Worm (Caenorhabditis elegans) whole organism, mixed stage, embryonic: ENCODE measurements around the gene C54F6.18.

Source experiments
- M03D4.4 ChIP-seq: sonication (generic microtip); optimal IDR thresholded peaks from 2 replicates; lab custom pipeline; 2017; ENCODE audit warnings: mild to moderate bottlenecking, missing genetic modification characterization, missing compliant biosample characterization
- ceh-39 ChIP-seq: fragments of 150-350 bp; optimal IDR thresholded peaks from 2 replicates; lab custom pipeline; 2014; ENCODE audit warnings: missing biosample characterization, missing genetic modification characterization
- ceh-43 ChIP-seq: fragments of 200-800 bp; sonication (Bioruptor generic); optimal IDR thresholded peaks from 2 replicates; lab custom pipeline; 2018; ENCODE audit warnings: mild to moderate bottlenecking, missing genetic modification characterization, moderate library complexity, missing compliant biosample characterization
- ceh-83 ChIP-seq: fragments of 200-800 bp; sonication (Bioruptor generic); optimal IDR thresholded peaks from 2 replicates; lab custom pipeline; 2018; ENCODE audit warnings: mild to moderate bottlenecking, missing genetic modification characterization, missing compliant biosample characterization
- ces-1 ChIP-seq: fragments of 150-350 bp; optimal IDR thresholded peaks from 2 replicates; lab custom pipeline; 2014; ENCODE audit warnings: missing biosample characterization, missing genetic modification reagents, missing genetic modification characterization
- cnd-1 ChIP-seq: fragments of 200-800 bp; sonication (Bioruptor generic); optimal IDR thresholded peaks from 2 replicates; lab custom pipeline; 2018; ENCODE audit warnings: mild to moderate bottlenecking, missing genetic modification characterization, missing compliant biosample characterization
- drap-1 ChIP-seq: fragments of 200-800 bp; sonication (Bioruptor generic); optimal IDR thresholded peaks from 3 replicates; lab custom pipeline; 2018; ENCODE audit warnings: mild to moderate bottlenecking, missing genetic modification characterization, missing compliant biosample characterization
- elt-1 ChIP-seq: sonication (generic microtip); optimal IDR thresholded peaks from 2 replicates; lab custom pipeline; 2017; ENCODE audit warnings: missing genetic modification characterization, mild to moderate bottlenecking, missing compliant biosample characterization, antibody characterized with exemption, moderate library complexity, borderline replicate concordance; ENCODE audit not compliant: insufficient read depth
- elt-3 ChIP-seq: fragments of 150-350 bp; optimal IDR thresholded peaks from 2 replicates; lab custom pipeline; 2014; ENCODE audit warnings: missing biosample characterization, missing genetic modification characterization
- flh-1 ChIP-seq: fragments of 200-800 bp; sonication (Bioruptor generic); optimal IDR thresholded peaks from 2 replicates; lab custom pipeline; 2018; ENCODE audit warnings: mild to moderate bottlenecking, missing genetic modification characterization, moderate library complexity, missing compliant biosample characterization
- hlh-1 ChIP-seq: fragments of 150-350 bp; optimal IDR thresholded peaks from 2 replicates; lab custom pipeline; 2014; ENCODE audit warnings: missing biosample characterization, missing genetic modification reagents, missing genetic modification characterization
- lin-13 ChIP-seq: fragments of 150-350 bp; optimal IDR thresholded peaks from 2 replicates; lab custom pipeline; 2014; ENCODE audit warnings: missing biosample characterization, missing genetic modification characterization
- lsy-2 ChIP-seq: fragments of 150-350 bp; optimal IDR thresholded peaks from 2 replicates; lab custom pipeline; 2014; ENCODE audit warnings: missing biosample characterization, missing genetic modification characterization
- mab-5 ChIP-seq: fragments of 150-350 bp; optimal IDR thresholded peaks from 2 replicates; lab custom pipeline; 2014; ENCODE audit warnings: missing biosample characterization, missing genetic modification characterization
- mep-1 ChIP-seq: fragments of 150-350 bp; optimal IDR thresholded peaks from 2 replicates; lab custom pipeline; 2017; ENCODE audit warnings: missing biosample characterization, missing genetic modification reagents, missing genetic modification characterization, inconsistent platforms
- mls-2 ChIP-seq: sonication (generic microtip); optimal IDR thresholded peaks from 2 replicates; lab custom pipeline; 2016; ENCODE audit warnings: mild to moderate bottlenecking, missing genetic modification characterization, moderate library complexity, missing compliant biosample characterization
- nhr-12 ChIP-seq: fragments of 150-350 bp; optimal IDR thresholded peaks from 2 replicates; lab custom pipeline; 2014; ENCODE audit warnings: missing biosample characterization, missing genetic modification characterization
- nhr-237 ChIP-seq: fragments of 150-350 bp; optimal IDR thresholded peaks from 2 replicates; lab custom pipeline; 2014; ENCODE audit warnings: missing biosample characterization, missing genetic modification characterization
- nhr-28 ChIP-seq: fragments of 150-350 bp; optimal IDR thresholded peaks from 2 replicates; lab custom pipeline; 2014; ENCODE audit warnings: missing biosample characterization, missing genetic modification characterization
- pha-4 ChIP-seq: fragments of 150-350 bp; optimal IDR thresholded peaks from 2 replicates; lab custom pipeline; 2018; ENCODE audit warnings: missing biosample characterization, missing genetic modification reagents, missing genetic modification characterization
- sem-2 ChIP-seq: fragments of 200-800 bp; sonication (Bioruptor generic); optimal IDR thresholded peaks from 2 replicates; lab custom pipeline; 2018; ENCODE audit warnings: mild to moderate bottlenecking, missing genetic modification characterization, missing compliant biosample characterization
- snpc-4 ChIP-seq: fragments of 150-350 bp; optimal IDR thresholded peaks from 2 replicates; lab custom pipeline; 2014; ENCODE audit warnings: missing biosample characterization, missing genetic modification characterization
- sptf-1 ChIP-seq: sonication (generic microtip); optimal IDR thresholded peaks from 2 replicates; lab custom pipeline; 2017; ENCODE audit warnings: mild to moderate bottlenecking, missing genetic modification characterization, moderate library complexity, missing compliant biosample characterization
- tbx-8 ChIP-seq: fragments of 200-800 bp; sonication (Bioruptor generic); optimal IDR thresholded peaks from 2 replicates; lab custom pipeline; 2018; ENCODE audit warnings: mild to moderate bottlenecking, missing genetic modification characterization, moderate library complexity, missing compliant biosample characterization
- unc-120 ChIP-seq: sonication (generic microtip); optimal IDR thresholded peaks from 2 replicates; lab custom pipeline; 2017; ENCODE audit warnings: missing genetic modification characterization, missing compliant biosample characterization; ENCODE audit not compliant: poor library complexity, severe bottlenecking
- unc-39 ChIP-seq: fragments of 150-350 bp; optimal IDR thresholded peaks from 2 replicates; lab custom pipeline; 2014; ENCODE audit warnings: missing biosample characterization, missing genetic modification characterization
- unc-62 ChIP-seq: fragments of 150-350 bp; optimal IDR thresholded peaks from 2 replicates; lab custom pipeline; 2014; ENCODE audit warnings: missing biosample characterization, missing genetic modification reagents, missing genetic modification characterization
- zip-8 ChIP-seq: fragments of 150-350 bp; optimal IDR thresholded peaks from 2 replicates; lab custom pipeline; 2014; ENCODE audit warnings: missing biosample characterization, missing genetic modification characterization
- ztf-11 ChIP-seq: fragments of 150-350 bp; optimal IDR thresholded peaks from 2 replicates; lab custom pipeline; 2014; ENCODE audit warnings: missing biosample characterization, missing genetic modification characterization

The C54F6.18 gene

ce11 chrV:7525695-7526094, at the start of gene C54F6.18:
C54F6.18 (plus strand) TSS chrV:7525995.
- TF ChIP-seq mep-1 (tag; lab: Kevin White, UChicago) (no peak), drap-1 (GFP tag; lab: Kevin White, UChicago) (no peak), sem-2 (no peak), ces-1 (GFP tag; lab: Kevin White, UChicago) (no peak), ceh-83 (GFP tag; lab: Kevin White, UChicago) (no peak)

- TF ChIP-seq tbx-8 (GFP tag; lab: Kevin White, UChicago), result no peak
- no peak for TF ChIP-seq elt-3 (tag; lab: Kevin White, UChicago)
- TF ChIP-seq ces-1 (GFP tag; lab: Kevin White, UChicago), result no peak
- TF ChIP-seq drap-1 (GFP tag; lab: Kevin White, UChicago), result no peak
- no peak for TF ChIP-seq M03D4.4 (tag; lab: Kevin White, UChicago)
- no peak for TF ChIP-seq elt-1 (tag; lab: Kevin White, UChicago)
- no peak for TF ChIP-seq nhr-28
Observed at ce11 chrV:7476766-7477165, 49.0 kb upstream of the C54F6.18 start, which contains the start of gene srh-125. srh-125 (minus strand) TSS chrV:7476866.

DNA sequence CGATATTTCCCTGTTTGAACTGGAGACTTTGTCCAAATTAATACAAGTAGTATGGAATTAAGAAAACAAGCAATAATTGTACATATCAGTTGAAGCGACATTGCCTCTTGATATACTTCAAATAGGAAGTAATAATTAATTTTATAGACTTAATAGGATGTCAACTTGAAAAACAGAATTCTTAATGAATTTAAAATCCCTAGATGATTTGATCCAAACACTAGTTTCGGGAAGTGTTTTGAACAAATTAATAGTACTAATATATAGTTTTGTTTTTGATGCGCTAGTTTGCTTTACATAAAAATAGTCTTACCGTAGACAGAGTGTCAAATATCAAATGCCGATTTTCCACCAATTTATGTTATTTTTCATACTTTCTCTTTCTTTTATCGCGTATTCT, 47.4 kb upstream of the C54F6.18 start, which contains the start of gene str-190:
Gene str-190 (minus strand): TSS at position 101 of the 400 bp plus-strand sequence.
- no peak for TF ChIP-seq ceh-39
- TF ChIP-seq zip-8 (tag; lab: Kevin White, UChicago), result no peak
- no peak for TF ChIP-seq snpc-4
- TF ChIP-seq drap-1 (GFP tag; lab: Kevin White, UChicago), result no peak
- no peak for TF ChIP-seq nhr-12
- TF ChIP-seq unc-39 (tag; lab: Kevin White, UChicago), result no peak
- no peak for TF ChIP-seq flh-1
- TF ChIP-seq mab-5 (tag; lab: Kevin White, UChicago), result no peak
- TF ChIP-seq cnd-1 (tag; lab: Kevin White, UChicago), result no peak
- no peak for TF ChIP-seq nhr-237 (tag; lab: Kevin White, UChicago)
- no peak for TF ChIP-seq lin-13

- no peak for TF ChIP-seq lin-13
- no peak for TF ChIP-seq nhr-28
- no peak for TF ChIP-seq elt-3 (tag; lab: Kevin White, UChicago)
- no peak for TF ChIP-seq unc-62 (GFP tag; lab: Kevin White, UChicago)
Observed at ce11 chrV:7480949-7481348, 44.8 kb upstream of the C54F6.18 start, which contains the start of gene C18B10.6. C18B10.6 (minus strand) TSS chrV:7481049.

DNA sequence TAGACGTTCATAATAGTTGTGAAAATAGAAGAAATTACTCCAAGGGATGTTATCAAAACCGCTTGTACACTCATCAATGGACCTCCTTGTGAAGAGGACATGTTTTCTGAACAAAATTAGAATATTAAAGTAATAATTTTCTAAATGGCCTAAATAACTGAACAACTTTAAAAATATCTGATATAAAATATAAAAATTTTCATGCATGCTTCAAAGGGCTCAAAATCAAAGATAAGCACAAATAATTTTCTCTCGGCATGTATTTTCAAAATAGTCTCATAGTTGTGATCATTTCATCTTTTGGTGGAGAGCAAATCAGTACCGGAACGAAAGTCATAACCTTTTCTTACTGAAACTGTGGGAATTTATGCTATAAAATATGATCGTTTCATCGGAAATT, 40.8 kb upstream of the C54F6.18 start, which contains the start of gene srbc-8:
Gene srbc-8 (minus strand): TSS at position 101 of the 400 bp plus-strand sequence.
- TF ChIP-seq mab-5 (tag; lab: Kevin White, UChicago) (no peak), pha-4 (tag; lab: Kevin White, UChicago) (no peak), unc-120 (tag; lab: Kevin White, UChicago) (no peak), ceh-43 (GFP tag; lab: Kevin White, UChicago) (no peak), mls-2 (tag; lab: Kevin White, UChicago) (no peak), nhr-28 (no peak), unc-62 (GFP tag; lab: Kevin White, UChicago) (no peak), zip-8 (tag; lab: Kevin White, UChicago) (no peak)

DNA sequence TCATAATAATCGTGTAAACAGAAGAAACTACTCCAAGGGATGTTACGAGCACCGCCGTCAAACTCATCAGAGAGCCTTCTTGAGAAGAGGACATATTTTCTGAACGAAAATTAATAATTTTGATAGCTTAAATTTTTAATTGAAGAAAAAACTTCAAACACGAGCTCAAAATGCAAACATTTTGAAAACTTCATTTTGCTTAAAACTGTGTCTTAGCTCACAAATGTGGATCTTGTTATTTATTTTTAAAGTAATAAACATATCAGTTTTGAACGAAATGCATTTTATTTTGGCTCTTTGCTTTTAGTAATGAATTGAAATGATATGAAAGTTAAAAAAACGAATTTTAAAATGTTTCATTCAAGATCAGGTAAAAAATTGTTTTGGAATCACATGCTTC, 38.3 kb upstream of the C54F6.18 start, which contains the start of gene srbc-7:
Gene srbc-7 (minus strand): TSS at position 101 of the 400 bp plus-strand sequence.
- TF ChIP-seq tbx-8 (GFP tag; lab: Kevin White, UChicago), result no peak
- TF ChIP-seq lsy-2 (tag; lab: Kevin White, UChicago), result no peak
- no peak for TF ChIP-seq pha-4 (tag; lab: Kevin White, UChicago)
- no peak for TF ChIP-seq ceh-83 (GFP tag; lab: Kevin White, UChicago)
- TF ChIP-seq sptf-1 (tag; lab: Kevin White, UChicago), result no peak
- TF ChIP-seq elt-3 (tag; lab: Kevin White, UChicago), result no peak
- TF ChIP-seq zip-8 (tag; lab: Kevin White, UChicago), result no peak
- no peak for TF ChIP-seq ztf-11 (tag; lab: Kevin White, UChicago)
- TF ChIP-seq hlh-1 (tag; lab: Kevin White, UChicago), result no peak
- no peak for TF ChIP-seq ceh-39
- no peak for TF ChIP-seq elt-1 (tag; lab: Kevin White, UChicago)
- no peak for TF ChIP-seq unc-39 (tag; lab: Kevin White, UChicago)
